Worm (Caenorhabditis elegans) whole organism, L1 larva: ENCODE data around the gene ggtb-1.

Experiments used
- C04F5.9 ChIP-seq: sonication (generic microtip); optimal IDR thresholded peaks from 2 replicates; lab custom pipeline; 2016; ENCODE audit warnings: missing genetic modification characterization, missing compliant biosample characterization
- C16A3.4 ChIP-seq: fragments of 150-350 bp; optimal IDR thresholded peaks from 2 replicates; lab custom pipeline; 2014; ENCODE audit warnings: missing biosample characterization, missing genetic modification characterization
- ama-1 ChIP-seq: fragments of 150-350 bp; optimal IDR thresholded peaks from 2 replicates; lab custom pipeline; 2014
- blmp-1 ChIP-seq: fragments of 150-350 bp; optimal IDR thresholded peaks from 2 replicates; lab custom pipeline; 2014; ENCODE audit warnings: missing biosample characterization, missing genetic modification characterization
- ceh-88 ChIP-seq: fragments of 200-800 bp; sonication (Bioruptor generic); IDR thresholded peaks from 2 replicates; pipeline ENCODE4 v1.3.6; 2022; ENCODE audit warnings: missing genetic modification characterization, missing compliant biosample characterization
- dpl-1 ChIP-seq, 3 experiments: fragments of 150-350 bp in 2 of 3; sonication (generic microtip) in 1 of 3; optimal IDR thresholded peaks; 2 replicates each; lab custom pipeline; 2014 to 2017; ENCODE audit warnings: missing biosample characterization in 3 of 3, missing genetic modification characterization in 3 of 3, missing genetic modification reagents in 3 of 3
- dsc-1 ChIP-seq: sonication (generic microtip); optimal IDR thresholded peaks from 2 replicates; lab custom pipeline; 2016; ENCODE audit warnings: mild to moderate bottlenecking, missing genetic modification characterization, missing compliant biosample characterization
- egl-13 ChIP-seq: sonication (generic microtip); optimal IDR thresholded peaks from 2 replicates; lab custom pipeline; 2016; ENCODE audit warnings: missing genotype, missing genetic modification reagents, missing genetic modification characterization, missing compliant biosample characterization
- egl-27 ChIP-seq, 2 experiments: fragments of 150-350 bp in 1 of 2; sonication (generic microtip); optimal IDR thresholded peaks; 3 replicates each; lab custom pipeline; 2017 to 2018; ENCODE audit warnings: missing biosample characterization in 2 of 2, missing genetic modification characterization in 2 of 2, missing genetic modification reagents in 2 of 2
- elt-3 ChIP-seq, 6 experiments: fragments of 150-350 bp in 1 of 6; sonication (generic microtip); optimal IDR thresholded peaks; 2 replicates each; lab custom pipeline; 2017 to 2018; ENCODE audit warnings: missing biosample characterization in 6 of 6, missing genetic modification characterization in 6 of 6, inconsistent platforms in 1 of 6
- fos-1 ChIP-seq: fragments of 150-350 bp; optimal IDR thresholded peaks from 2 replicates; lab custom pipeline; 2014; ENCODE audit warnings: missing biosample characterization, missing genetic modification characterization
- grh-1 ChIP-seq: fragments of 200-800 bp; sonication (Bioruptor generic); IDR thresholded peaks from 2 replicates; pipeline ENCODE4 v1.3.6; 2022; ENCODE audit warnings: missing genetic modification reagents, missing genetic modification characterization, missing compliant biosample characterization
- hpl-2 ChIP-seq: fragments of 150-350 bp; optimal IDR thresholded peaks from 2 replicates; lab custom pipeline; 2014; ENCODE audit warnings: missing biosample characterization, missing genetic modification reagents, missing genetic modification characterization
- lin-13 ChIP-seq: fragments of 150-350 bp; optimal IDR thresholded peaks from 2 replicates; lab custom pipeline; 2014; ENCODE audit warnings: missing biosample characterization, missing genetic modification reagents, missing genetic modification characterization
- mab-9 ChIP-seq: fragments of 200-800 bp; sonication (Bioruptor generic); IDR thresholded peaks from 2 replicates; pipeline ENCODE4 v1.3.6; 2022; ENCODE audit warnings: missing genetic modification reagents, missing genetic modification characterization, missing compliant biosample characterization
- mep-1 ChIP-seq: fragments of 150-350 bp; optimal IDR thresholded peaks from 2 replicates; lab custom pipeline; 2014; ENCODE audit warnings: missing biosample characterization, missing genetic modification characterization
- nhr-11 ChIP-seq: fragments of 150-350 bp; optimal IDR thresholded peaks from 2 replicates; lab custom pipeline; 2014; ENCODE audit warnings: missing biosample characterization, missing genetic modification characterization
- nhr-20 ChIP-seq: sonication (generic microtip); optimal IDR thresholded peaks from 2 replicates; lab custom pipeline; 2016; ENCODE audit warnings: mild to moderate bottlenecking, missing genetic modification characterization, missing compliant biosample characterization
- nhr-71 ChIP-seq: sonication (generic microtip); optimal IDR thresholded peaks from 2 replicates; lab custom pipeline; 2016; ENCODE audit warnings: mild to moderate bottlenecking, missing genetic modification characterization, moderate library complexity, missing compliant biosample characterization
- nhr-85 ChIP-seq: sonication (generic microtip); peaks from one replicate; lab custom pipeline; 2016; ENCODE audit warnings: missing genetic modification characterization, inconsistent platforms, missing compliant biosample characterization
- skn-1 ChIP-seq: fragments of 150-350 bp; optimal IDR thresholded peaks from 2 replicates; lab custom pipeline; 2014; ENCODE audit warnings: missing biosample characterization, missing genetic modification characterization
- sox-4 ChIP-seq: sonication (generic microtip); optimal IDR thresholded peaks from 2 replicates; lab custom pipeline; 2016; ENCODE audit warnings: missing genetic modification characterization, missing compliant biosample characterization
- sup-37 ChIP-seq: fragments of 200-800 bp; sonication (Bioruptor generic); optimal IDR thresholded peaks from 2 replicates; lab custom pipeline; 2018; ENCODE audit warnings: mild to moderate bottlenecking, missing genetic modification characterization, missing compliant biosample characterization
- tlp-1 ChIP-seq: fragments of 150-350 bp; optimal IDR thresholded peaks from 2 replicates; lab custom pipeline; 2014; ENCODE audit warnings: missing biosample characterization, missing genetic modification characterization
- unc-86 ChIP-seq: sonication (generic microtip); optimal IDR thresholded peaks from 2 replicates; lab custom pipeline; 2016; ENCODE audit warnings: missing genetic modification characterization, missing compliant biosample characterization
- ztf-4 ChIP-seq: fragments of 150-350 bp; optimal IDR thresholded peaks from 2 replicates; lab custom pipeline; 2014; ENCODE audit warnings: missing biosample characterization, missing genetic modification characterization

ggtb-1 gene

DNA sequence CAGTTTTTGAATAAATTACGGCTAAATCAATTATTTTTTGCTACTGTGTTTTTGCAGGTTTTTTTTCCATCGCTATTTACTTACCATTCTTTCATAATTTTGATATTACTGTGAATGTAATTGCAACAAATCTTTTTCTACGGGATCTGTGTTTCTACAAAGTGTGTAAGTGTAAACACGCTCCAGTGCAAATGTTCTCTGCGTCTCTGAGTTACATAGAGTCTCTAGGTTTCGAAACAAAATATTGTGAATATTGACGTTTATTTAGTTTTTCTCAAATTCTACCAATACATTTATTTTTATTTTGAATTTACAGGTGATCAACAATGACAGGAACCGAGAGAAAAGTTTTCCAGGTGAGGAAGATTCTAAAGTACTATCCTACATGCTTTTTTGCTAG is 50.5 kb downstream of the ggtb-1 start, which contains the start of gene yju-2 (continued):
- TF ChIP-seq egl-27 (tag; optimal IDR thresholded peaks at IDR 0.05; lab: Kevin White, UChicago) (peak in 1 of 2 experiments; percentile 57), nhr-20 (tag; lab: Kevin White, UChicago) (peak; percentile 40), skn-1 (peak; percentile 59), nhr-71 (tag; lab: Kevin White, UChicago) (peak; percentile 69), fos-1 (peak; percentile 54), ama-1 (peak; percentile 31), C16A3.4 (peak; percentile 78), blmp-1 (tag; lab: Kevin White, UChicago) (peak; percentile 63), ztf-4 (tag; lab: Kevin White, UChicago) (peak; percentile 28), egl-13 (tag; lab: Kevin White, UChicago) (no peak), elt-3 (tag; optimal IDR thresholded peaks at IDR 0.05; lab: Kevin White, UChicago) (peak in 1 of 6 experiments; percentile 47), unc-86 (tag; lab: Kevin White, UChicago) (peak; percentile 16), mep-1 (tag; lab: Kevin White, UChicago) (peak; percentile 47), nhr-85 (tag; lab: Kevin White, UChicago) (peak; percentile 67), sup-37 (GFP tag; lab: Kevin White, UChicago) (no peak), hpl-2 (peak; percentile 33), ceh-88 (peak; percentile 9; the same call in 1 of the 2 replicates), grh-1 (GFP tag; lab: Robert Waterston, UW) (no peak), tlp-1 (tag; lab: Kevin White, UChicago) (no peak)
- TF ChIP-seq, all 84 proteins: peak for 38

ce11 chrIII:7185473-7185872 is 51.9 kb downstream of the ggtb-1 start, which contains the start of gene F37C12.14:
Gene F37C12.14 (minus strand): TSS chrIII:7185573.
- TF ChIP-seq dsc-1 (tag; lab: Kevin White, UChicago) (no peak), nhr-11 (no peak), dpl-1 (GFP tag; optimal IDR thresholded peaks at IDR 0.05; lab: Kevin White, UChicago) (no peak), C04F5.9 (tag; lab: Kevin White, UChicago) (no peak), mab-9 (GFP tag; lab: Robert Waterston, UW) (no peak), sox-4 (tag; lab: Kevin White, UChicago) (no peak), lin-13 (GFP tag; lab: Kevin White, UChicago) (no peak), tlp-1 (tag; lab: Kevin White, UChicago) (no peak)
